Worm (Caenorhabditis elegans) whole organism, L4 larva: ENCODE measurements around the gene sng-1.

Experiments used
- F10B5.3 ChIP-seq: sonication (generic microtip); optimal IDR thresholded peaks from 2 replicates; lab custom pipeline; 2016; ENCODE audit warnings: mild to moderate bottlenecking, missing genetic modification characterization, missing compliant biosample characterization
- T26A8.4 ChIP-seq: fragments of 200-800 bp; sonication (Bioruptor generic); IDR thresholded peaks from 2 replicates; pipeline ENCODE4 v1.3.6; 2022; ENCODE audit warnings: missing genetic modification characterization, missing compliant biosample characterization
- ama-1 ChIP-seq: fragments of 150-350 bp; optimal IDR thresholded peaks from 2 replicates; lab custom pipeline; 2014; ENCODE audit warnings: inconsistent platforms, mixed read lengths
- ceh-20 ChIP-seq: fragments of 200-800 bp; sonication (Bioruptor generic); IDR thresholded peaks from 2 replicates; pipeline ENCODE4 v1.3.6; 2022; ENCODE audit warnings: missing genetic modification reagents, missing genetic modification characterization, missing compliant biosample characterization
- ceh-28 ChIP-seq: fragments of 150-350 bp; optimal IDR thresholded peaks from 2 replicates; lab custom pipeline; 2014; ENCODE audit warnings: missing biosample characterization, missing genetic modification reagents, missing genetic modification characterization
- ceh-44 ChIP-seq: fragments of 200-800 bp; sonication (Bioruptor generic); IDR thresholded peaks from 2 replicates; pipeline ENCODE4 v1.3.6; 2022; ENCODE audit warnings: missing genetic modification reagents, missing genetic modification characterization, missing compliant biosample characterization
- ceh-62 ChIP-seq: sonication (generic microtip); optimal IDR thresholded peaks from 2 replicates; lab custom pipeline; 2017; ENCODE audit warnings: missing biosample characterization, missing genetic modification characterization
- daf-12 ChIP-seq: fragments of 150-350 bp; optimal IDR thresholded peaks from 2 replicates; lab custom pipeline; 2014; ENCODE audit warnings: missing biosample characterization, missing genetic modification reagents, missing genetic modification characterization
- daf-16 ChIP-seq, 3 experiments: sonication (generic microtip); optimal IDR thresholded peaks; 2 replicates each; lab custom pipeline; 2016 to 2017; ENCODE audit warnings: missing genetic modification characterization in 3 of 3, missing genetic modification reagents in 3 of 3, mild to moderate bottlenecking in 2 of 3, missing compliant biosample characterization in 2 of 3, missing biosample characterization in 1 of 3, moderate library complexity in 1 of 3
- daf-19 ChIP-seq: fragments of 200-800 bp; sonication (Bioruptor generic); conservative IDR thresholded peaks from 2 replicates; pipeline ENCODE4 v1.3.6; 2022; ENCODE audit warnings: missing genetic modification characterization, missing compliant biosample characterization
- dmd-6 ChIP-seq: fragments of 200-800 bp; sonication (Bioruptor generic); IDR thresholded peaks from 2 replicates; pipeline ENCODE4 v1.3.6; 2022; ENCODE audit warnings: missing genetic modification reagents, missing genetic modification characterization, missing compliant biosample characterization
- dve-1 ChIP-seq: sonication (generic microtip); optimal IDR thresholded peaks from 2 replicates; lab custom pipeline; 2017; ENCODE audit warnings: antibody characterized with exemption, mild to moderate bottlenecking, missing genetic modification characterization, missing compliant biosample characterization; ENCODE audit not compliant: insufficient read depth
- egl-27 ChIP-seq: sonication (generic microtip); optimal IDR thresholded peaks from 3 replicates; lab custom pipeline; 2017; ENCODE audit warnings: missing biosample characterization, missing genetic modification reagents, missing genetic modification characterization
- fos-1 ChIP-seq: fragments of 150-350 bp; optimal IDR thresholded peaks from 2 replicates; lab custom pipeline; 2014; ENCODE audit warnings: missing biosample characterization, missing genetic modification characterization
- gei-8 ChIP-seq: fragments of 200-800 bp; sonication (Bioruptor generic); optimal IDR thresholded peaks from 2 replicates; lab custom pipeline; 2018; ENCODE audit warnings: mild to moderate bottlenecking, missing genetic modification characterization, missing compliant biosample characterization
- hlh-11 ChIP-seq: fragments of 200-800 bp; sonication (Bioruptor generic); optimal IDR thresholded peaks from 2 replicates; lab custom pipeline; 2018; ENCODE audit warnings: mild to moderate bottlenecking, missing genetic modification characterization, missing compliant biosample characterization
- hlh-30 ChIP-seq: sonication (generic microtip); optimal IDR thresholded peaks from 2 replicates; lab custom pipeline; 2017; ENCODE audit warnings: antibody characterized with exemption, mild to moderate bottlenecking, missing genetic modification characterization, missing compliant biosample characterization; ENCODE audit not compliant: insufficient read depth
- hmg-1.1 ChIP-seq: fragments of 200-800 bp; sonication (Bioruptor generic); IDR thresholded peaks from 2 replicates; pipeline ENCODE4 v1.3.6; 2022; ENCODE audit warnings: missing genetic modification reagents, missing genetic modification characterization, missing compliant biosample characterization
- lsy-2 ChIP-seq, 2 experiments: fragments of 150-350 bp in 1 of 2; sonication (generic microtip) in 1 of 2; optimal IDR thresholded peaks; 2 replicates each; lab custom pipeline; 2014 to 2017; ENCODE audit warnings: missing biosample characterization in 2 of 2, missing genetic modification characterization in 2 of 2
- mdt-29 ChIP-seq: fragments of 200-800 bp; sonication (Bioruptor generic); IDR thresholded peaks from 2 replicates; pipeline ENCODE4 v1.3.6; 2022; ENCODE audit warnings: missing genetic modification reagents, missing genetic modification characterization, missing compliant biosample characterization
- mep-1 ChIP-seq: fragments of 150-350 bp; sonication (generic microtip); optimal IDR thresholded peaks from 3 replicates; lab custom pipeline; 2014; ENCODE audit warnings: missing biosample characterization, missing genetic modification characterization
- mes-2 ChIP-seq: sonication (generic microtip); optimal IDR thresholded peaks from 2 replicates; lab custom pipeline; 2016; ENCODE audit warnings: missing genotype, mild to moderate bottlenecking, missing genetic modification characterization, missing compliant biosample characterization; ENCODE audit not compliant: poor library complexity, severe bottlenecking
- nhr-10 ChIP-seq: fragments of 150-350 bp; optimal IDR thresholded peaks from 2 replicates; lab custom pipeline; 2014; ENCODE audit warnings: missing biosample characterization, missing genetic modification characterization
- nhr-102 ChIP-seq: sonication (generic microtip); optimal IDR thresholded peaks from 2 replicates; lab custom pipeline; 2016; ENCODE audit warnings: mild to moderate bottlenecking, missing genetic modification characterization, moderate library complexity, missing compliant biosample characterization
- nhr-11 ChIP-seq: fragments of 150-350 bp; optimal IDR thresholded peaks from 2 replicates; lab custom pipeline; 2014; ENCODE audit warnings: missing biosample characterization, missing genetic modification characterization
- nhr-25 ChIP-seq: sonication (generic microtip); optimal IDR thresholded peaks from 2 replicates; lab custom pipeline; 2017; ENCODE audit warnings: missing genetic modification characterization, mild to moderate bottlenecking, missing compliant biosample characterization, antibody characterized with exemption, moderate library complexity, borderline replicate concordance; ENCODE audit not compliant: insufficient read depth
- nhr-28 ChIP-seq: fragments of 150-350 bp; optimal IDR thresholded peaks from 2 replicates; lab custom pipeline; 2014; ENCODE audit warnings: missing biosample characterization, missing genetic modification characterization
- nhr-6 ChIP-seq: fragments of 150-350 bp; optimal IDR thresholded peaks from 2 replicates; lab custom pipeline; 2014; ENCODE audit warnings: missing biosample characterization, missing genetic modification characterization
- nhr-76 ChIP-seq: fragments of 150-350 bp; optimal IDR thresholded peaks from 2 replicates; lab custom pipeline; 2014; ENCODE audit warnings: missing biosample characterization, missing genetic modification characterization
- nhr-77 ChIP-seq: fragments of 150-350 bp; optimal IDR thresholded peaks from 2 replicates; lab custom pipeline; 2014; ENCODE audit warnings: missing biosample characterization, missing genetic modification characterization
- pha-4 ChIP-seq, 2 experiments: fragments of 150-350 bp in 1 of 2; fragments of 200-800 bp in 1 of 2; sonication (Bioruptor generic) in 1 of 2; IDR thresholded peaks in 1 of 2; optimal IDR thresholded peaks in 1 of 2; 2 replicates each; pipeline versions ENCODE4 v1.3.6 to Lab custom; 2014 to 2022; ENCODE audit warnings: missing genetic modification characterization in 2 of 2, missing genetic modification reagents in 2 of 2, missing biosample characterization in 1 of 2, missing compliant biosample characterization in 1 of 2
- pqm-1 ChIP-seq: sonication (generic microtip); optimal IDR thresholded peaks from 2 replicates; lab custom pipeline; 2017; ENCODE audit warnings: missing biosample characterization, missing genetic modification characterization
- saeg-2 ChIP-seq: fragments of 200-800 bp; sonication (Bioruptor generic); IDR thresholded peaks from 2 replicates; pipeline ENCODE4 v1.3.6; 2022; ENCODE audit warnings: missing genetic modification reagents, missing genetic modification characterization, missing compliant biosample characterization
- set-16 ChIP-seq: fragments of 200-800 bp; sonication (Bioruptor generic); IDR thresholded peaks from 2 replicates; pipeline ENCODE4 v1.3.6; 2022; ENCODE audit warnings: missing genetic modification reagents, missing genetic modification characterization, missing compliant biosample characterization
- spr-1 ChIP-seq: sonication (generic microtip); optimal IDR thresholded peaks from 2 replicates; lab custom pipeline; 2016; ENCODE audit warnings: mild to moderate bottlenecking, missing genetic modification characterization, missing compliant biosample characterization
- tra-1 ChIP-seq: fragments of 200-800 bp; sonication (Bioruptor generic); IDR thresholded peaks from 2 replicates; pipeline ENCODE4 v1.3.6; 2022; ENCODE audit warnings: missing genetic modification reagents, missing genetic modification characterization, missing compliant biosample characterization
- unc-62 ChIP-seq, 3 experiments: fragments of 150-350 bp in 1 of 3; sonication (generic microtip); optimal IDR thresholded peaks in 2 of 3; peaks in 1 of 3; 1 replicate in 1 of 3; 2 replicates in 2 of 3; lab custom pipeline; 2014 to 2017; ENCODE audit warnings: missing biosample characterization in 3 of 3, missing genetic modification characterization in 3 of 3, missing genetic modification reagents in 3 of 3, missing genotype in 1 of 3
- zip-11 ChIP-seq: fragments of 200-800 bp; sonication (Bioruptor generic); IDR thresholded peaks from 2 replicates; pipeline ENCODE4 v1.3.6; 2022; ENCODE audit warnings: missing genetic modification characterization, missing compliant biosample characterization
- zip-2 ChIP-seq: fragments of 150-350 bp; optimal IDR thresholded peaks from 2 replicates; lab custom pipeline; 2014; ENCODE audit warnings: missing biosample characterization, missing genetic modification characterization
- ztf-11 ChIP-seq: fragments of 150-350 bp; optimal IDR thresholded peaks from 2 replicates; lab custom pipeline; 2014; ENCODE audit warnings: missing biosample characterization, missing genetic modification characterization

The sng-1 gene

DNA sequence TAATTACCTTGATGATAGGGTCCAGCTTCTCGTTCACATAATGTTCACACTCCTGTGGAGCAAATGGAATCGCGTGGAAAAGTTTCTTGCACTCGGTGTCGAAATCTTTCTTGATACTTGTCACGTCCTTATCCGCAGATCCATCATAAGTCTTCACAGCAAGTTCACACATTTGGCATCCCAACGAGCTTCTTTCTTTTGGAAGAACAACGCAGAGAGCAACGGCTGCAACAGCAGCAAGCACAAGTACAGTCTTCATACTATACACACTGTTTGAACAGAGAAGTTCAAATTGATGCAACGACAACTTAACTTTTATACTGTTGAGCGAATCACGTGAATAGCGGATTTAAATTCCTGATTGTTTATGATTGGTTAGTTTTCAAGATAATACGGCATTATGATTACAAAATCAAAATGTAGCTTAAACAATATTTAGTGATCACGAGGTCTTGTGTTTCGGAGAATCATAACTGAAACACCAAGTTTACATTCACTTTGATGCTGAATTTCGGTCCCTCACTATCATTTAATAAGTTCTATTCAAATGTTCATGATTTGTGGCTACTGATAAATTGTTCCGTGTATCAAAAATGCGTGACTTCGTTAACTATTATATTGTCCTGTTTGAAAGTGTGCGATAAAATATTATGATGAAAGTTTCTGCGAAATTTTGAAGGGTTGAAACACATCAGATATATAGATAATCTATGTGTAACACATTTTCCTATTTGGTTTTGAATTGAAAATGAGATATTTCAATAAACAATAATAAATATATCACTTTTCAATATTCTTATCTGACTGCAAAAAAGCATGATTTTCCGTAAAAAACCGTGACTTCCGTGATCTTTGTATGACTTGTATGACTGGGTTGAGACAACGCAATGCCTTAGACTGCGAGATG, 10.7 kb upstream of the sng-1 start, which contains the start of the genes spp-2 and spp-6:
TSS of gene spp-2 (minus strand) at position 334 of the 907 bp plus-strand sequence.
TSS of gene spp-6 (plus strand) at position 857 of the 907 bp plus-strand sequence.
- TF ChIP-seq hmg-1.1 (GFP tag; lab: Robert Waterston, UW), result no peak
- no peak for TF ChIP-seq F10B5.3 (tag; lab: Kevin White, UChicago)
- no peak for TF ChIP-seq zip-2 (tag; lab: Kevin White, UChicago)
- peak; percentile 96 for TF ChIP-seq pqm-1 (tag; lab: Kevin White, UChicago)
- no peak for TF ChIP-seq spr-1 (tag; lab: Kevin White, UChicago)
- TF ChIP-seq nhr-76, result no peak
- TF ChIP-seq set-16, result no peak
- TF ChIP-seq nhr-10 (tag; lab: Kevin White, UChicago), result peak; percentile 12
- no peak for TF ChIP-seq daf-12 (tag; lab: Kevin White, UChicago)
- TF ChIP-seq nhr-77 (tag; lab: Kevin White, UChicago), result peak; percentile 0
- TF ChIP-seq hlh-30 (tag; lab: Kevin White, UChicago), result no peak
- peak; percentile 16; the same call in 1 of the 2 replicates for TF ChIP-seq pha-4 (GFP tag; IDR thresholded peaks at IDR 0.05; lab: Robert Waterston, UW)
- no peak for TF ChIP-seq pha-4 (tag; optimal IDR thresholded peaks at IDR 0.05; lab: Kevin White, UChicago)
- TF ChIP-seq unc-62 (GFP tag; optimal IDR thresholded peaks at IDR 0.05 in 1 of 2; lab: Kevin White, UChicago), result peak in 1 of 2 experiments; percentile 88
- TF ChIP-seq unc-62 (tag; optimal IDR thresholded peaks at IDR 0.05; lab: Kevin White, UChicago), result no peak
- TF ChIP-seq mdt-29 (GFP tag; lab: Robert Waterston, UW), result peak; percentile 21; the same call in 1 of the 2 replicates
- peak; percentile 10 for TF ChIP-seq nhr-102 (tag; lab: Kevin White, UChicago)
- TF ChIP-seq tra-1, result no peak
- no peak for TF ChIP-seq nhr-11 (tag; lab: Kevin White, UChicago)
- TF ChIP-seq mep-1 (tag; lab: Kevin White, UChicago), result no peak
- TF ChIP-seq ztf-11, result no peak
- peak; percentile 63; the same call in 1 of the 2 replicates for TF ChIP-seq T26A8.4 (GFP tag; lab: Robert Waterston, UW)
- TF ChIP-seq hlh-11 (tag; lab: Kevin White, UChicago), result peak; percentile 65
- no peak for TF ChIP-seq ceh-62 (tag; lab: Kevin White, UChicago)
- TF ChIP-seq ama-1 (lab: Kevin White, UChicago), result peak; percentile 7
- TF ChIP-seq saeg-2 (GFP tag; lab: Robert Waterston, UW), result peak; percentile 75; the same call in 1 of the 2 replicates
- peak; percentile 55; the same call in 1 of the 2 replicates for TF ChIP-seq ceh-20 (GFP tag; lab: Robert Waterston, UW)
- TF ChIP-seq dve-1 (tag; lab: Kevin White, UChicago), result peak; percentile 86
- peak; percentile 38 for TF ChIP-seq nhr-28
- no peak for TF ChIP-seq lsy-2 (tag; optimal IDR thresholded peaks at IDR 0.05; lab: Kevin White, UChicago)
- peak; percentile 29 for TF ChIP-seq mes-2 (tag; lab: Kevin White, UChicago)
- TF ChIP-seq fos-1, result no peak
- peak; percentile 53 for TF ChIP-seq nhr-6 (tag; lab: Kevin White, UChicago)
- no peak for TF ChIP-seq gei-8 (GFP tag; lab: Kevin White, UChicago)
- TF ChIP-seq daf-16 (GFP tag; optimal IDR thresholded peaks at IDR 0.05; lab: Kevin White, UChicago), result no peak
- peak; percentile 89 for TF ChIP-seq daf-16 (tag; optimal IDR thresholded peaks at IDR 0.05; lab: Kevin White, UChicago)
- no peak for TF ChIP-seq daf-19
- TF ChIP-seq egl-27 (tag; lab: Kevin White, UChicago), result no peak
- no peak for TF ChIP-seq ceh-44 (GFP tag; lab: Robert Waterston, UW)
- TF ChIP-seq dmd-6 (GFP tag; lab: Robert Waterston, UW), result peak; percentile 76
- no peak for TF ChIP-seq nhr-25 (tag; lab: Kevin White, UChicago)
- TF ChIP-seq ceh-28 (tag; lab: Kevin White, UChicago), result no peak
- no peak for TF ChIP-seq zip-11 (GFP tag; lab: Robert Waterston, UW)
